Fruit fly (Drosophila melanogaster): Measurements from ENCODE around the gene CG17186.
A peak's percentile ranks its signal among the peaks of the same experiment; 100 is the strongest.

The CG17186 gene

DNA sequence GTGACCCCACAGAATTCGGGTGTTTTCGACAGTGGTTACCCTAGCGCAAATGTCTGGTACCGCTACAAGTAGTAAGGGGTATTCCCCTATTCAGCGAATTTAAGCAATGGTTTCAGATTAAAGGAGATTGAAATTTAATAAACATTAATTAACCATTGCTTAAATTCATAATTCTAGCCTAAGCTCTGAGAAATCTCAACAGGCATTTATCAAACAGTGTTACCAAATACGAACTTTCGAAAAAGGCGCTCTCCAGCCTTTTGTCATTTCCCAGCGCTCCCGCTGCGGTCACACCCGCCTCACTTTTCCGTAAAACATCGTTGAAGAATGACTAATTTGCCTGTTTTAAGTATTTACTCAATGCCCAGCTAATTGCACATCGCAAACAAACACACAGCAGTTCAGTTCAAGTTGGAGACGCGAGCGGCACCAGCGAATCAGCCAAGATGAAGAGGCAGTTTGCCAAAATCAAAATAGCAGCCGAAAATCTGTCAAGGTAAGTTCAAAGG lies 27.6 kb upstream of the CG17186 start, which contains the start of the genes Surf6 and RhoGAP92B (continued):
- peak; percentile 46 for TF ChIP-seq Ets21C (GFP tag; optimal IDR thresholded peaks at IDR 0.05)
- TF ChIP-seq CG1621 (tag; optimal IDR thresholded peaks at IDR 0.05): peak; percentile 97
- TF ChIP-seq Eip75B (GFP tag; optimal IDR thresholded peaks at IDR 0.05): peak; percentile 73
- peak; percentile 66 for TF ChIP-seq CG31627 (GFP tag; optimal IDR thresholded peaks at IDR 0.05)
- no peak for TF ChIP-seq Smox (GFP tag; optimal IDR thresholded peaks at IDR 0.05)
- TF ChIP-seq CG32006 (GFP tag; optimal IDR thresholded peaks at IDR 0.05): no peak
- TF ChIP-seq CG3032 (tag; optimal IDR thresholded peaks at IDR 0.05): peak; percentile 53
- TF ChIP-seq fkh (GFP tag; optimal IDR thresholded peaks at IDR 0.05): peak; percentile 60
- peak; percentile 79 for TF ChIP-seq Eip78C (GFP tag)
- TF ChIP-seq spab (GFP tag; optimal IDR thresholded peaks at IDR 0.05): no peak
- TF ChIP-seq CG9139 (GFP tag; optimal IDR thresholded peaks at IDR 0.05): peak; percentile 44
- TF ChIP-seq ss (GFP tag; optimal IDR thresholded peaks at IDR 0.05): peak; percentile 40 to 62
- peak; percentile 19 for TF ChIP-seq CG11902 (GFP tag; optimal IDR thresholded peaks at IDR 0.05)
- peak; percentile 13 for TF ChIP-seq CG10669 (GFP tag; optimal IDR thresholded peaks at IDR 0.05)
- TF ChIP-seq CG10631 (GFP tag; optimal IDR thresholded peaks at IDR 0.05): no peak
- peak; percentile 43 for TF ChIP-seq dsx (GFP tag; optimal IDR thresholded peaks at IDR 0.05; ENCODE audit: poor library complexity, severe bottlenecking)
- no peak for TF ChIP-seq dac (GFP tag; optimal IDR thresholded peaks at IDR 0.05)
- TF ChIP-seq Hr39 (GFP tag; optimal IDR thresholded peaks at IDR 0.05): peak; percentile 71
- peak; percentile 95 for TF ChIP-seq svp (GFP tag)
- TF ChIP-seq CG6163 (GFP tag; IDR thresholded peaks at IDR 0.05): peak; percentile 50; the same call in 2 of the 3 replicates
- peak; percentile 64; the same call in 2 of the 3 replicates for TF ChIP-seq eg (GFP tag; IDR thresholded peaks at IDR 0.05)
- TF ChIP-seq CG8632 (GFP tag; optimal IDR thresholded peaks at IDR 0.05): no peak
- peak; percentile 23; the same call in 1 of the 3 replicates for TF ChIP-seq CG8119 (GFP tag; IDR thresholded peaks at IDR 0.05)
- TF ChIP-seq cyc (GFP tag; optimal IDR thresholded peaks at IDR 0.05): peak; percentile 55
- TF ChIP-seq achi (GFP tag; optimal IDR thresholded peaks at IDR 0.05): peak; percentile 62
- peak; percentile 77 for TF ChIP-seq CG6854 (GFP tag; optimal IDR thresholded peaks at IDR 0.05)
- TF ChIP-seq CG4318 (GFP tag; optimal IDR thresholded peaks at IDR 0.05): no peak
- TF ChIP-seq CG34406 (GFP tag; optimal IDR thresholded peaks at IDR 0.05): peak; percentile 35
- peak; percentile 52 for TF ChIP-seq CG6808 (GFP tag; optimal IDR thresholded peaks at IDR 0.05)

DNA sequence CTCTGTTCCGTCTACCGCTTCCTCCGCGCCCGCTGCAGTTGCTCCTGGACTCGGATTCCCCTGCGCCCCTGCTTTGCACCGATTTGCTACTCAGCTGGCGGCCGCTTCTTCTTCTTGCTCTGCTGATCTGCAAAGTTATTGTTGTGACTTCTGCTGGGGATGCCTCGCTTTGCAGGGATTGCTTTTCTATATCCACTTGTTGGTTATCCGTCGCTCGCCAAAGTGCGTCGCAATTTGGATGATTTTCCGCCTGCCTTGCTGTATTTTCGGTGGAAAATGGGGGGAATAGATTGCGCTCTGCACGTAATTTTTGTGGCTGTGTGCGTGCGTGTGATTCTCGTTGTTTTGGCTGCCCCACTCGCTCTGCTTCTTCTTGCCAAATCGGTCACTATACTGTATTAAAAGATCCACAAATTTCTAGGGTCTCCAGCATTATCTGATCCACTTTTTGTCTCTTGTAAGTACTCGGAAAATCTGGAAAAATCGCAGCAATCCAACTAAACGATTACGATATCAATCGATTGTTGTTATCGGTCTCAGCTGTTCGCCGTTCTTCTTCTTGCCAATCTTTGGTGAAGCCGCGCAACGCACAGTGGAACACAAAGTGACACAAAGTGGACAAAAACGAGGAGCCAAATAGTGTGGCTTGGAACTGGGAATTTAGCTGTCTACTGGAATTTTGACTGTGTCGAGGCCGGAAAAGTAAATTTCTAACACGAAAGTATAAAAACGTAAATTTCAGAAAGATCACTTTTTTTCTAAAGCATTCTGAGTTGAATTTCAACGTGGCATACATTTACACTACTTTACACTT lies 25.8 kb upstream of the CG17186 start, which contains the start of gene ClpX:
Gene ClpX, minus strand, starts transcription at position 764 of the 814 bp plus-strand sequence.
- peak; percentile 82 for TF ChIP-seq svp (GFP tag)
- TF ChIP-seq CG6163 (GFP tag; IDR thresholded peaks at IDR 0.05): no peak
- TF ChIP-seq CG15336 (GFP tag; IDR thresholded peaks at IDR 0.05): 0 out of 2 replicates have a peak, but pooled peaks have one; percentile 20
- peak; percentile 73 for TF ChIP-seq Eip78C (GFP tag)
- no peak for TF ChIP-seq CG16779 (tag; optimal IDR thresholded peaks at IDR 0.05)
- no peak for TF ChIP-seq CG6792 (GFP tag; optimal IDR thresholded peaks at IDR 0.05)
- TF ChIP-seq Hr39 (GFP tag; optimal IDR thresholded peaks at IDR 0.05): no peak
- no peak for TF ChIP-seq acj6 (GFP tag; optimal IDR thresholded peaks at IDR 0.05)
- no peak for TF ChIP-seq Smox (GFP tag; optimal IDR thresholded peaks at IDR 0.05)
- TF ChIP-seq CG6808 (GFP tag; optimal IDR thresholded peaks at IDR 0.05): no peak
- peak; percentile 39 for TF ChIP-seq vri (GFP tag; optimal IDR thresholded peaks at IDR 0.05)
- TF ChIP-seq esn (GFP tag; optimal IDR thresholded peaks at IDR 0.05): peak; percentile 0

DNA sequence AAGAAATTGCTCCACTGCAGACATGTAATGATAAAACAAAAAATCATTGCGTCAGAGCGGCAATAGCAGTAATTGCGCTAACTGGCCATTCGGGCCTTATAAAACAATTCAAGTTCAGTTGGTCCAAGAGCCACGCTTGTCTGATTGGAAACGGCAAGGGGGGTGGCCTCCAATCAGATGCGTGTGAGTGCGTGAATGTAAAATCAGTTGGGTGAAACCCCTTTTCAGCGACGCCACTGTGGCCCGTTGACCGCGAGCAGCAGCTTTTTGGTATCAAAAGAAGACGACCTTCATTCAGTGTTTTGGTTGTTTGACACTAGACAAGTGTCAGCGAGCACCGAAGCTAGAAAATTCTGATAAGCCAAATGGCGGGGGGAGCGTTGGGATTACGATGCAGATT lies 25.0 kb upstream of the CG17186 start:
- no peak for TF ChIP-seq fd85E (GFP tag; optimal IDR thresholded peaks at IDR 0.05)
